Worm (Caenorhabditis elegans): Measurements from ENCODE around the gene C31C9.9.

- TF ChIP-seq T22C8.4 (GFP tag; IDR thresholded peaks at IDR 0.05) (no peak), flt-1 (GFP tag; IDR thresholded peaks at IDR 0.05) (no peak), med-1 (GFP tag; optimal IDR thresholded peaks at IDR 0.05; ENCODE audit: insufficient read depth) (no peak), klf-2 (GFP tag; conservative IDR thresholded peaks at IDR 0.05) (no peak)
Measured at ce11 chrII:13614516-13614915, 40.3 kb upstream of the C31C9.9 start.
